Fruit fly (Drosophila melanogaster): Measurements from ENCODE around the gene Ten-a.

Ten-a gene

dm6 chrX:12203555-12203955 lies 160.1 kb downstream of the Ten-a start (continued):
- TF ChIP-seq her (GFP tag; optimal IDR thresholded peaks at IDR 0.05) (peak; percentile 74), sens (GFP tag) (peak; percentile 96), zen2 (GFP tag; IDR thresholded peaks at IDR 0.05; ENCODE audit: partially characterized antibody) (0 out of 3 replicates have a peak, but pooled peaks have one; percentile 31), CG3281 (GFP tag; optimal IDR thresholded peaks at IDR 0.05) (peak; percentile 78), exex (tag; optimal IDR thresholded peaks at IDR 0.05) (no peak), CG7963 (GFP tag; IDR thresholded peaks at IDR 0.05; ENCODE audit: partially characterized antibody) (no peak), CG4424 (GFP tag; optimal IDR thresholded peaks at IDR 0.05) (peak; percentile 66), pzg (GFP tag; optimal IDR thresholded peaks at IDR 0.05) (peak; percentile 41), CG13775 (GFP tag; optimal IDR thresholded peaks at IDR 0.05) (peak; percentile 69), Eip74EF (GFP tag; optimal IDR thresholded peaks at IDR 0.05) (peak in 1 of 2 experiments; percentile 62), ttk (GFP tag; IDR thresholded peaks at IDR 0.05) (peak; percentile 57), CG6765 (GFP tag; optimal IDR thresholded peaks at IDR 0.05) (peak; percentile 82), Nf-YC (tag; optimal IDR thresholded peaks at IDR 0.05) (peak; percentile 21), Poxn (GFP tag; IDR thresholded peaks at IDR 0.05) (no peak), ems (GFP tag; optimal IDR thresholded peaks at IDR 0.05) (peak; percentile 49), CG4854 (GFP tag; optimal IDR thresholded peaks at IDR 0.05) (peak; percentile 57), CG9817 (tag; optimal IDR thresholded peaks at IDR 0.05) (peak; percentile 37), CG7928 (GFP tag; optimal IDR thresholded peaks at IDR 0.05) (peak; percentile 3), CG18476 (GFP tag; optimal IDR thresholded peaks at IDR 0.05) (peak; percentile 26), Dek (tag; optimal IDR thresholded peaks at IDR 0.05) (peak; percentile 16), CG12104 (GFP tag; optimal IDR thresholded peaks at IDR 0.05) (peak; percentile 64), CG13424 (tag; optimal IDR thresholded peaks at IDR 0.05) (peak; percentile 23), CG4328 (GFP tag; optimal IDR thresholded peaks at IDR 0.05) (peak; percentile 72), CG30020 (tag; optimal IDR thresholded peaks at IDR 0.05) (no peak), CG11398 (GFP tag; optimal IDR thresholded peaks at IDR 0.05) (peak; percentile 77), HmgD (GFP tag; optimal IDR thresholded peaks at IDR 0.05) (peak; percentile 58), Med (GFP tag) (peak; percentile 95), CG4707 (GFP tag; optimal IDR thresholded peaks at IDR 0.05) (peak; percentile 28), hkb (optimal IDR thresholded peaks at IDR 0.05) (no peak), hkb (GFP tag; IDR thresholded peaks at IDR 0.05) (peak; percentile 84), Ets97D (GFP tag; optimal IDR thresholded peaks at IDR 0.05) (peak; percentile 98), CG11504 (tag; optimal IDR thresholded peaks at IDR 0.05) (peak; percentile 62), repo (GFP tag; optimal IDR thresholded peaks at IDR 0.05) (peak; percentile 50), CG1603 (tag; optimal IDR thresholded peaks at IDR 0.05) (peak; percentile 77), H2.0 (GFP tag; IDR thresholded peaks at IDR 0.05) (peak; percentile 44; the same call in 1 of the 2 replicates), ase (GFP tag; IDR thresholded peaks at IDR 0.05) (peak; percentile 58; the same call in 2 of the 3 replicates), insv (GFP tag; optimal IDR thresholded peaks at IDR 0.05) (peak in 1 of 2 experiments; percentile 69), CG3838 (GFP tag; optimal IDR thresholded peaks at IDR 0.05) (no peak), CG6654 (GFP tag; optimal IDR thresholded peaks at IDR 0.05) (peak; percentile 41), CG11695 (GFP tag; IDR thresholded peaks at IDR 0.05) (peak; percentile 60; the same call in 2 of the 3 replicates), CG9727 (GFP tag; optimal IDR thresholded peaks at IDR 0.05) (peak; percentile 79), CG2129 (GFP tag; IDR thresholded peaks at IDR 0.05; ENCODE audit: partially characterized antibody) (no peak), CG33557 (GFP tag; optimal IDR thresholded peaks at IDR 0.05) (peak; percentile 71), Meics (GFP tag; optimal IDR thresholded peaks at IDR 0.05) (peak; percentile 77), CoRest (tag; optimal IDR thresholded peaks at IDR 0.05) (peak; percentile 52), CG11560 (tag; IDR thresholded peaks at IDR 0.05) (no peak), psq (GFP tag; optimal IDR thresholded peaks at IDR 0.05) (no peak), Pdp1 (GFP tag; optimal IDR thresholded peaks at IDR 0.05) (peak; percentile 46 to 64), dm (GFP tag; optimal IDR thresholded peaks at IDR 0.05) (peak; percentile 72), sna (GFP tag; IDR thresholded peaks at IDR 0.05; ENCODE audit: partially characterized antibody) (peak; percentile 57)
